Fruit fly (Drosophila melanogaster) whole organism, embryonic: Measurements from ENCODE around the gene Mrtf.

Experiments
- Atf-2 ChIP-seq: fragments of 200-800 bp; sonication (Bioruptor generic); optimal IDR thresholded peaks from 2 replicates; lab custom pipeline; 2016; ENCODE audit warnings: missing biosample characterization, missing genetic modification characterization
- Atf6 ChIP-seq: fragments of 200-800 bp; sonication (Bioruptor generic); IDR thresholded peaks from 2 replicates; pipeline ENCODE4 v1.3.6; 2022; ENCODE audit warnings: missing biosample characterization, missing genetic modification characterization
- CG11093 ChIP-seq: fragments of 200-800 bp; sonication (Bioruptor generic); IDR thresholded peaks from 3 replicates; pipeline ENCODE4 v1.3.6; 2022; ENCODE audit warnings: missing biosample characterization, missing genetic modification characterization
- CG13424 ChIP-seq: fragments of 200-800 bp; sonication (Bioruptor generic); optimal IDR thresholded peaks from 2 replicates; lab custom pipeline; 2019; ENCODE audit warnings: missing biosample characterization, mild to moderate bottlenecking, missing genetic modification characterization, moderate library complexity
- CG13775 ChIP-seq: fragments of 200-800 bp; sonication (Bioruptor generic); optimal IDR thresholded peaks from 3 replicates; lab custom pipeline; 2017; ENCODE audit warnings: missing biosample characterization, mild to moderate bottlenecking, missing genetic modification characterization
- CG15601 ChIP-seq: fragments of 200-800 bp; sonication (Bioruptor generic); optimal IDR thresholded peaks from 3 replicates; lab custom pipeline; 2019; ENCODE audit warnings: missing biosample characterization, mild to moderate bottlenecking, missing genetic modification characterization, moderate library complexity
- CG16779 ChIP-seq: fragments of 200-800 bp; sonication (Bioruptor generic); IDR thresholded peaks from 2 replicates; pipeline ENCODE4 v1.3.6; 2022; ENCODE audit warnings: missing biosample characterization, missing genetic modification characterization
- CG16863 ChIP-seq: fragments of 200-800 bp; sonication (Bioruptor generic); optimal IDR thresholded peaks from 3 replicates; lab custom pipeline; 2016; ENCODE audit warnings: missing biosample characterization, missing genetic modification characterization
- CG17568 ChIP-seq: fragments of 200-800 bp; sonication (Bioruptor generic); optimal IDR thresholded peaks from 2 replicates; lab custom pipeline; 2018; ENCODE audit warnings: missing biosample characterization, mild to moderate bottlenecking, missing genetic modification characterization, moderate library complexity
- CG18262 ChIP-seq: fragments of 200-800 bp; optimal IDR thresholded peaks from 3 replicates; lab custom pipeline; 2019; ENCODE audit warnings: missing biosample characterization, mild to moderate bottlenecking, missing genetic modification characterization, moderate library complexity
- CG2712 ChIP-seq: fragments of 200-800 bp; optimal IDR thresholded peaks from 3 replicates; lab custom pipeline; 2019; ENCODE audit warnings: missing biosample characterization, mild to moderate bottlenecking, missing genetic modification characterization, moderate library complexity
- CG32772 ChIP-seq: fragments of 200-800 bp; sonication (Bioruptor generic); IDR thresholded peaks from 2 replicates; pipeline ENCODE4 v1.3.6; 2022; ENCODE audit warnings: missing biosample characterization, missing genetic modification characterization
- CG4282 ChIP-seq: fragments of 200-800 bp; sonication (Bioruptor generic); optimal IDR thresholded peaks from 2 replicates; lab custom pipeline; 2016; ENCODE audit warnings: missing biosample characterization, missing genetic modification characterization
- CG43689 ChIP-seq: fragments of 200-800 bp; sonication (Bioruptor generic); IDR thresholded peaks from 2 replicates; pipeline ENCODE4 v1.3.6; 2022; ENCODE audit warnings: missing biosample characterization, missing genetic modification characterization
- CG5180 ChIP-seq: fragments of 200-800 bp; sonication (Bioruptor generic); optimal IDR thresholded peaks from 3 replicates; lab custom pipeline; 2017; ENCODE audit warnings: missing biosample characterization, missing genetic modification characterization, mild to moderate bottlenecking, moderate library complexity, missing genetic modification reagents
- GATAe ChIP-seq: fragments of 200-800 bp; sonication (Bioruptor generic); conservative IDR thresholded peaks from 2 replicates; pipeline ENCODE4 v1.3.6; 2022; ENCODE audit warnings: missing biosample characterization, missing genetic modification characterization
- HHEX ChIP-seq: fragments of 200-800 bp; sonication (Bioruptor generic); optimal IDR thresholded peaks from 3 replicates; lab custom pipeline; 2017; ENCODE audit warnings: missing biosample characterization, mild to moderate bottlenecking, missing genetic modification characterization, missing genetic modification reagents
- Hr39 ChIP-seq: fragments of >200 bp; optimal IDR thresholded peaks from 2 replicates; lab custom pipeline; 2017
- Kr ChIP-seq: fragments of 200-800 bp; sonication (Bioruptor generic); optimal IDR thresholded peaks from 2 replicates; lab custom pipeline; 2017; ENCODE audit warnings: missing biosample characterization, mild to moderate bottlenecking, missing genetic modification characterization
- MBD-R2 ChIP-seq: fragments of 200-800 bp; sonication (Bioruptor generic); IDR thresholded peaks from 2 replicates; pipeline ENCODE4 v1.3.6; 2022; ENCODE audit warnings: missing biosample characterization, missing genetic modification characterization
- Mrtf ChIP-seq: fragments of 200-800 bp; sonication (Bioruptor generic); IDR thresholded peaks from 3 replicates; pipeline ENCODE4 v1.3.6; 2022; ENCODE audit warnings: missing biosample characterization, missing genetic modification characterization
- NC2β ChIP-seq: fragments of 200-800 bp; sonication (Bioruptor generic); optimal IDR thresholded peaks from 2 replicates; lab custom pipeline; 2016; ENCODE audit warnings: missing biosample characterization, missing genetic modification characterization
- Usf ChIP-seq: fragments of 200-800 bp; sonication (Bioruptor generic); optimal IDR thresholded peaks from 2 replicates; lab custom pipeline; 2017; ENCODE audit warnings: missing genotype, missing biosample characterization, missing genetic modification characterization
- YL-1 ChIP-seq: fragments of 200-800 bp; sonication (Bioruptor generic); optimal IDR thresholded peaks from 3 replicates; lab custom pipeline; 2017; ENCODE audit warnings: missing biosample characterization, mild to moderate bottlenecking, missing genetic modification characterization
- cas ChIP-seq: fragments of 200-800 bp; sonication (Bioruptor generic); IDR thresholded peaks from 2 replicates; pipeline ENCODE4 v1.3.6; 2022; ENCODE audit warnings: missing biosample characterization, missing genetic modification characterization
- cg ChIP-seq: fragments of 200-800 bp; sonication (Bioruptor generic); optimal IDR thresholded peaks from 3 replicates; lab custom pipeline; 2019; ENCODE audit warnings: missing biosample characterization, mild to moderate bottlenecking, missing genetic modification characterization, moderate library complexity
- ci ChIP-seq: fragments of 200-800 bp; sonication (Bioruptor generic); IDR thresholded peaks from 3 replicates; pipeline ENCODE4 v1.3.6; 2022; ENCODE audit warnings: missing biosample characterization, missing genetic modification characterization
- crp ChIP-seq, 2 experiments: fragments of 200-800 bp; sonication (Bioruptor generic); optimal IDR thresholded peaks; 2 replicates in 1 of 2; 3 replicates in 1 of 2; lab custom pipeline; 2017; ENCODE audit warnings: missing biosample characterization in 2 of 2, missing genetic modification characterization in 2 of 2, mild to moderate bottlenecking in 1 of 2, moderate library complexity in 1 of 2
- dysf ChIP-seq: fragments of 200-800 bp; sonication (Bioruptor generic); IDR thresholded peaks from 3 replicates; pipeline ENCODE4 v1.3.6; 2022; ENCODE audit warnings: missing biosample characterization, missing genetic modification characterization
- h ChIP-seq: fragments of >200 bp; optimal IDR thresholded peaks from 2 replicates; lab custom pipeline; 2017
- inv ChIP-seq: fragments of 200-800 bp; sonication (Bioruptor generic); IDR thresholded peaks from 2 replicates; pipeline ENCODE4 v1.3.6; 2022; ENCODE audit warnings: missing biosample characterization, missing genetic modification characterization; ENCODE audit not compliant: partially characterized antibody
- lmd ChIP-seq: fragments of 200-800 bp; sonication (Bioruptor generic); IDR thresholded peaks from 2 replicates; pipeline ENCODE4 v1.3.6; 2022; ENCODE audit warnings: missing biosample characterization, missing genetic modification characterization
- lov ChIP-seq, 2 experiments: fragments of 200-800 bp in 1 of 2; fragments of >200 bp in 1 of 2; sonication (Bioruptor generic) in 1 of 2; IDR thresholded peaks in 1 of 2; optimal IDR thresholded peaks in 1 of 2; 2 replicates in 1 of 2; 3 replicates in 1 of 2; pipeline versions ENCODE4 v1.3.6 to Lab custom; 2017 to 2022; ENCODE audit warnings: missing biosample characterization in 1 of 2, missing genetic modification characterization in 1 of 2
- mirr ChIP-seq: fragments of 200-800 bp; sonication (Bioruptor generic); optimal IDR thresholded peaks from 3 replicates; lab custom pipeline; 2018; ENCODE audit warnings: missing biosample characterization, mild to moderate bottlenecking, missing genetic modification characterization
- phol ChIP-seq: fragments of 200-800 bp; sonication (Bioruptor generic); optimal IDR thresholded peaks from 3 replicates; lab custom pipeline; 2018; ENCODE audit warnings: missing biosample characterization, mild to moderate bottlenecking, missing genetic modification characterization, moderate library complexity
- pnt ChIP-seq: fragments of 200-800 bp; sonication (Bioruptor generic); optimal IDR thresholded peaks from 3 replicates; lab custom pipeline; 2016; ENCODE audit warnings: missing biosample characterization, missing genetic modification characterization
- ranshi ChIP-seq: fragments of 200-800 bp; sonication (Bioruptor generic); IDR thresholded peaks from 2 replicates; pipeline ENCODE4 v1.3.6; 2022; ENCODE audit warnings: missing biosample characterization, missing genetic modification characterization
- scrt ChIP-seq: fragments of 200-800 bp; sonication (Bioruptor generic); optimal IDR thresholded peaks from 2 replicates; lab custom pipeline; 2018; ENCODE audit warnings: missing biosample characterization, mild to moderate bottlenecking, missing genetic modification characterization, moderate library complexity
- sd ChIP-seq: fragments of 200-800 bp; sonication (Bioruptor generic); optimal IDR thresholded peaks from 3 replicates; lab custom pipeline; 2018; ENCODE audit warnings: missing biosample characterization, mild to moderate bottlenecking, missing genetic modification characterization, moderate library complexity
- sisA ChIP-seq: fragments of 200-800 bp; sonication (Bioruptor generic); IDR thresholded peaks from 2 replicates; pipeline ENCODE4 v1.3.6; 2022; ENCODE audit warnings: missing biosample characterization, missing genetic modification characterization
- tin ChIP-seq: fragments of 200-800 bp; sonication (Bioruptor generic); optimal IDR thresholded peaks from 3 replicates; lab custom pipeline; 2016; ENCODE audit warnings: missing biosample characterization, missing genetic modification characterization
- twi ChIP-seq: fragments of 200-800 bp; optimal IDR thresholded peaks from 2 replicates; lab custom pipeline; 2019; ENCODE audit warnings: missing biosample characterization, mild to moderate bottlenecking, missing genetic modification characterization, moderate library complexity
- tx ChIP-seq: fragments of 200-800 bp; sonication (Bioruptor generic); optimal IDR thresholded peaks from 2 replicates; lab custom pipeline; 2016; ENCODE audit warnings: missing biosample characterization, missing genetic modification characterization
- vfl ChIP-seq: fragments of 200-800 bp; sonication (Bioruptor generic); optimal IDR thresholded peaks from 2 replicates; lab custom pipeline; 2016; ENCODE audit warnings: missing biosample characterization, missing genetic modification characterization
- vnd ChIP-seq: fragments of 200-800 bp; sonication (Bioruptor generic); IDR thresholded peaks from 3 replicates; pipeline ENCODE4 v1.3.6; 2022; ENCODE audit warnings: missing biosample characterization, missing genetic modification characterization; ENCODE audit not compliant: partially characterized antibody
- zfh1 ChIP-seq: fragments of 200-800 bp; sonication (Bioruptor generic); IDR thresholded peaks from 3 replicates; pipeline ENCODE4 v1.3.6; 2022; ENCODE audit warnings: missing biosample characterization, missing genetic modification characterization
- zfh2 ChIP-seq: fragments of 200-800 bp; sonication (Bioruptor generic); optimal IDR thresholded peaks from 2 replicates; lab custom pipeline; 2016; ENCODE audit warnings: missing biosample characterization, missing genetic modification characterization

Mrtf gene

DNA sequence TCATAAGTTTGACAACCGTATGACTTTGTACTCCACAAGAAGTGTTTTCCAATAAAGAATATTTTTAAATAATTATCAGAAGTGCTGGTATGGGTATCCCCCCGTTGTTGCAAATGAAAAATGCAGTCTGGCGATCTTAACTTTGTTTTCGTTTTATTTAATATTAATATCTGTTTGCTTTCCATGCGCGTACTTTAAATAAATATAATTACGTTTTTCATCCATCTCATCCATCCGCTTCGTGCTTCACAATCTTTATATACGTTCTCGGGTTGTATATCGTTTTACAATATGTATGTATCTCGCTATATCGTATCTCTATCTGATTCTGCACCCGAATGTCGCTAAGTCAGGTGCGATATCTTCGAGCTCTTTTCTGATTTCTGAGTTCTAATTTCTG, 19.6 kb upstream of the Mrtf start:
- TF ChIP-seq CG5180 (GFP tag; lab: Kevin White, UChicago) (no peak), lmd (GFP tag; lab: Robert Waterston, UW) (no peak), h (lab: Kevin White, UChicago) (no peak)

DNA sequence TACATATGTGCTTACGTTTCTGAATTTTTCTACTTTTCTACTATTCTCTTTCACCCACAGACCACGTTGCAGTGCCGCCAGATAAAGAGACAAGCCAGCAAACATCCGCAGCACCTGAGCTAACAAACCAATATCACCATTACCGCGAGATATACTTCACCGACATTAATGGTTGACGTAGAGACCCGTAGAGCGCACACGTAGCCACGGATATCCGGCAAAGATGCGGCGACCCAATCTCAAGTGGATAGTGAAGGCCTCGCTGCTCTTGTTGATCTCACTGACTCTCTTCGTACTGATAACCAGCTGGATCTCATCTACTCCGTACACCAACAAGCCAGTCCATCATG, 16.3 kb upstream of the Mrtf start:
- TF ChIP-seq twi (tag; lab: Kevin White, UChicago): peak; percentile 54
- TF ChIP-seq lov (optimal IDR thresholded peaks at IDR 0.05; lab: Kevin White, UChicago): no peak
- TF ChIP-seq lov (GFP tag; IDR thresholded peaks at IDR 0.05; lab: Robert Waterston, UW): 0 out of 3 replicates have a peak, but pooled peaks have one; percentile 52
- TF ChIP-seq CG4282 (GFP tag; lab: Kevin White, UChicago): no peak

DNA sequence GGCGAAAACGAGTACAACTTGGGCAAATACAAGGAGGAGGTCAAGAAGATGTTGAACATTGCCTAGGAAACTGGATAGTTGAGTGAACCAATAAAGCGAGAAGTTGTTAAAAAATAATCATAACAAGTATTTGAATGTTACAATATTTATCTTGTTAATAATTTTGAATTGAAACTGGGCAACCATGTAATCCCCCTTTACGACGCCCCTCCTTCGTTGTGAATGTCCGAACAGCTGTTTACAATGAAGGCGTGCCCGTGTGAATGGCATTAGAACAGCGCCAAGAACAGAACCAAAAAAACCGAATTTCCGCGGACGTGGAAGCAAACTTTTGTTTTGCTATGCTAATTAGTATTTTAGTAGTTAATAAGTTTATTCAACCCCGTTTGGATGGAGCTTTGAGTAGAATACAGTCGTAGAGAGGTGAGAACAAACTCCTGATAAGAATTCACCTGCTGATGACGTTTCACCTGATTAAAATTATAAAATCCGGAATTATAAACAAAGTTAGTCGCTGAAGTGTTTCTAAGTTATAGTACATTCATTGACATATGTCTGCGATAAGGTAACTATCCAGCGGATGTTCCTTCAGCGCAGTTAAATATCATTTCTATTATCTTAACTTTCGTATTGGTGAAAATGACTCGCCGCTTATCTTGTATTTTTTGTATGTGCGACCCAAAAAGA, 15.8 kb upstream of the Mrtf start, which contains the start of gene Pgant6:
TSS of gene Pgant6 (plus strand) at position 265 of the 687 bp plus-strand sequence.
- TF ChIP-seq HHEX: no peak
- TF ChIP-seq Usf (GFP tag; lab: Kevin White, UChicago): no peak
- TF ChIP-seq Hr39 (lab: Kevin White, UChicago): no peak
- 0 out of 3 replicates have a peak, but pooled peaks have one; percentile 22 for TF ChIP-seq zfh1 (GFP tag; lab: Robert Waterston, UW)
- TF ChIP-seq MBD-R2 (GFP tag; lab: Robert Waterston, UW): peak; percentile 96
- TF ChIP-seq Mrtf (GFP tag; lab: Robert Waterston, UW): no peak
- TF ChIP-seq CG11093 (GFP tag; lab: Robert Waterston, UW): no peak
- TF ChIP-seq Atf6 (GFP tag; lab: Robert Waterston, UW): no peak
- TF ChIP-seq vfl: no peak
- no peak for TF ChIP-seq CG16779 (GFP tag; lab: Robert Waterston, UW)
- peak; percentile 30 for TF ChIP-seq phol (tag; lab: Kevin White, UChicago)
- TF ChIP-seq ranshi (GFP tag; lab: Robert Waterston, UW): no peak
- TF ChIP-seq CG17568 (GFP tag; lab: Kevin White, UChicago): no peak
- TF ChIP-seq h (lab: Kevin White, UChicago): no peak
- TF ChIP-seq CG13775 (GFP tag; lab: Kevin White, UChicago): no peak
- TF ChIP-seq dysf (GFP tag; lab: Robert Waterston, UW): no peak
- no peak for TF ChIP-seq vnd (GFP tag; lab: Robert Waterston, UW)
- no peak for TF ChIP-seq CG43689 (GFP tag; lab: Robert Waterston, UW)
- no peak for TF ChIP-seq scrt
- TF ChIP-seq CG18262 (tag; lab: Kevin White, UChicago): no peak
- TF ChIP-seq Kr (GFP tag; lab: Kevin White, UChicago): no peak
- TF ChIP-seq cas: no peak
- peak; percentile 9 for TF ChIP-seq CG13424
- no peak for TF ChIP-seq cg (GFP tag; lab: Kevin White, UChicago)
- peak; percentile 76 to 96 for TF ChIP-seq crp (GFP tag; optimal IDR thresholded peaks at IDR 0.05; lab: Kevin White, UChicago)
- TF ChIP-seq ci: no peak
- TF ChIP-seq pnt (GFP tag; lab: Kevin White, UChicago): no peak
- TF ChIP-seq inv (GFP tag; lab: Robert Waterston, UW): no peak
- TF ChIP-seq tx (GFP tag; lab: Kevin White, UChicago): no peak
- TF ChIP-seq CG16863 (GFP tag; lab: Kevin White, UChicago): no peak
- TF ChIP-seq sisA (GFP tag; lab: Robert Waterston, UW): 0 out of 2 replicates have a peak, but pooled peaks have one; percentile 7
- TF ChIP-seq sd (tag; lab: Kevin White, UChicago): no peak
- 0 out of 2 replicates have a peak, but pooled peaks have one; percentile 25 for TF ChIP-seq GATAe (GFP tag; lab: Robert Waterston, UW)
- TF ChIP-seq CG15601: no peak
- peak; percentile 1 for TF ChIP-seq YL-1 (GFP tag; lab: Kevin White, UChicago)
- peak; percentile 24 for TF ChIP-seq mirr (GFP tag; lab: Kevin White, UChicago)
- TF ChIP-seq Atf-2: no peak
- TF ChIP-seq NC2β (GFP tag; lab: Kevin White, UChicago): no peak
- TF ChIP-seq CG32772 (GFP tag; lab: Robert Waterston, UW): no peak
- TF ChIP-seq CG2712 (tag; lab: Kevin White, UChicago): peak; percentile 4
- peak; percentile 19 for TF ChIP-seq zfh2 (GFP tag; lab: Kevin White, UChicago)
- TF ChIP-seq tin (GFP tag; lab: Kevin White, UChicago): peak; percentile 5
